Fruit fly (Drosophila melanogaster): Measurements from ENCODE around the gene 140up.

140up gene

DNA sequence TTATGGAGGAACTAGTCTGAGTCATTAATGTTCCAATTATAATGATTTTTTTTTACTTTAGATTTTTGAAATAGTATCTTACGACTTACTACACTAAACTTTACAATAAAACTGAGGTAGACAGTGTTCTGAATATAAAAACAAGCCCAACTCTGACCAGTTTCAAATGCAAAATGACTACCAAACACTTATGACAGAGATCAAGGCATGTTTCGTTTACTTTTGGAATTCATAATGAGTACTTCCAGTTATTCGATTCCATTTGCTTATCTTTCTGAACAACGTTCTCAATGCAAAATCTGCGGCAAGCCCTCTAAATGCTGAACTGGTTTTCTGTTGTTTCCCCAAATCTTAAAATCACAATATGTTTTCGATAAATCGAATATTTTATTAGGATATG, 26.5 kb upstream of the 140up start, which contains the start of gene CG14355:
Gene CG14355 (minus strand): TSS at position 101 of the 400 bp plus-strand sequence.
- TF ChIP-seq dl (GFP tag; optimal IDR thresholded peaks at IDR 0.05; ENCODE audit: insufficient read depth in 1 of 2, partially characterized antibody in 2 of 2), result no peak
- no peak for TF ChIP-seq Dif (GFP tag; optimal IDR thresholded peaks at IDR 0.05; ENCODE audit: partially characterized antibody)
- no peak for TF ChIP-seq Rel (GFP tag; optimal IDR thresholded peaks at IDR 0.05)
- TF ChIP-seq Rel (tag; optimal IDR thresholded peaks at IDR 0.05), result no peak
- no peak for TF ChIP-seq Abd-B (GFP tag; optimal IDR thresholded peaks at IDR 0.05)
- no peak for TF ChIP-seq sv (GFP tag; optimal IDR thresholded peaks at IDR 0.05)
- TF ChIP-seq Sp1 (GFP tag; optimal IDR thresholded peaks at IDR 0.05), result no peak
- no peak for TF ChIP-seq OdsH (GFP tag; optimal IDR thresholded peaks at IDR 0.05)
- TF ChIP-seq Hnf4 (GFP tag; optimal IDR thresholded peaks at IDR 0.05), result no peak
- TF ChIP-seq br (GFP tag; optimal IDR thresholded peaks at IDR 0.05), result no peak
- TF ChIP-seq woc (GFP tag; optimal IDR thresholded peaks at IDR 0.05), result no peak
- no peak for TF ChIP-seq sage (GFP tag; optimal IDR thresholded peaks at IDR 0.05)
- TF ChIP-seq jim (GFP tag; optimal IDR thresholded peaks at IDR 0.05), result no peak
- TF ChIP-seq Jra (GFP tag; optimal IDR thresholded peaks at IDR 0.05), result no peak
- TF ChIP-seq dsf (GFP tag; optimal IDR thresholded peaks at IDR 0.05; ENCODE audit: borderline replicate concordance), result no peak
- no peak for TF ChIP-seq psq (GFP tag; optimal IDR thresholded peaks at IDR 0.05)
- TF ChIP-seq tai (GFP tag; optimal IDR thresholded peaks at IDR 0.05), result no peak
- TF ChIP-seq Mio (GFP tag; optimal IDR thresholded peaks at IDR 0.05), result no peak
- TF ChIP-seq foxo (GFP tag; optimal IDR thresholded peaks at IDR 0.05), result no peak
- TF ChIP-seq dmrt93B (GFP tag; optimal IDR thresholded peaks at IDR 0.05), result no peak

DNA sequence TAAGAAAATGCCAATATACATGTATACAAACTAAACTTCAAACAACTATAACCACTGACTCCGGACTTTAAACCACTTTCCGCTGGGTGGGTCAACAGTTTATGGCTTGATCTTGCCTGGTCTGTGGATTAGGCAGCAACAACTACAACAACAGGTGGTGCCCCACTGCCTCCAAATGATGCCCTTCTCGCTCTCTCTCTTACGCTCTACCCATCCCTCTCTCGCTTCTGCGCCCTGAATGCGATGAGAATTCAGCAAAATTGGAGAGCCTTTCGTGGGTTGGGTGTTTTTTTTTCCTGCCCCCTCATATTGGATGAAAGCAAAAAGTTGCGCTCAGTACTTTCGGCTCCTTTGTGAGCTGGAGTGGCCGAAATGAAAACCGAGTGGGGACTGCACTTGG, 15.6 kb upstream of the 140up start:
- peak; percentile 26 for TF ChIP-seq Dif (GFP tag; optimal IDR thresholded peaks at IDR 0.05; ENCODE audit: partially characterized antibody)
- TF ChIP-seq dsf (GFP tag; optimal IDR thresholded peaks at IDR 0.05; ENCODE audit: borderline replicate concordance), result no peak
- no peak for TF ChIP-seq GATAd (GFP tag; optimal IDR thresholded peaks at IDR 0.05)
- no peak for TF ChIP-seq usp (GFP tag; optimal IDR thresholded peaks at IDR 0.05)
- no peak for TF ChIP-seq Abd-B (GFP tag; optimal IDR thresholded peaks at IDR 0.05)
- TF ChIP-seq Vsx2 (GFP tag; optimal IDR thresholded peaks at IDR 0.05; ENCODE audit: partially characterized antibody), result no peak
- no peak for TF ChIP-seq Sp1 (GFP tag; optimal IDR thresholded peaks at IDR 0.05)
- TF ChIP-seq ey (GFP tag; optimal IDR thresholded peaks at IDR 0.05), result no peak
- TF ChIP-seq foxo (GFP tag; optimal IDR thresholded peaks at IDR 0.05), result no peak

- TF ChIP-seq Vsx2 (GFP tag; optimal IDR thresholded peaks at IDR 0.05; ENCODE audit: partially characterized antibody), result no peak
- no peak for TF ChIP-seq foxo (GFP tag; optimal IDR thresholded peaks at IDR 0.05)
- no peak for TF ChIP-seq woc (GFP tag; optimal IDR thresholded peaks at IDR 0.05)
These were observed 6.6 kb upstream of the 140up start, which contains the start of gene CG14356 for dm6 chr3R:14131972-14132371. CG14356 (minus strand) TSS chr3R:14132072.

dm6 chr3R:14122347-14122812, 3.0 kb downstream of the 140up start, which contains the start of the genes Abi and twf:
Abi (minus strand) TSS chr3R:14122420.
twf (plus strand) TSS chr3R:14122654.
- TF ChIP-seq jim (GFP tag; optimal IDR thresholded peaks at IDR 0.05), result no peak
- TF ChIP-seq Myc (optimal IDR thresholded peaks at IDR 0.05), result peak; percentile 84
- TF ChIP-seq Hr83 (GFP tag; optimal IDR thresholded peaks at IDR 0.05; ENCODE audit: poor library complexity, severe bottlenecking), result peak; percentile 84
- no peak for TF ChIP-seq N (GFP tag; optimal IDR thresholded peaks at IDR 0.05)
- peak; percentile 78 for TF ChIP-seq rgr (GFP tag; optimal IDR thresholded peaks at IDR 0.05)
- peak; percentile 56 for TF ChIP-seq sage (GFP tag; optimal IDR thresholded peaks at IDR 0.05)
- TF ChIP-seq HLH106 (tag; optimal IDR thresholded peaks at IDR 0.05), result peak; percentile 65
- TF ChIP-seq pan (optimal IDR thresholded peaks at IDR 0.05), result no peak
- peak; percentile 21 for TF ChIP-seq CG32264 (GFP tag; optimal IDR thresholded peaks at IDR 0.05)
- no peak for TF ChIP-seq Abd-B (GFP tag; optimal IDR thresholded peaks at IDR 0.05)
- no peak for TF ChIP-seq Rel (GFP tag; optimal IDR thresholded peaks at IDR 0.05)
- TF ChIP-seq Rel (tag; optimal IDR thresholded peaks at IDR 0.05), result peak; percentile 92
- peak; percentile 51 for TF ChIP-seq CG9705 (GFP tag; optimal IDR thresholded peaks at IDR 0.05)
- TF ChIP-seq Dfd (GFP tag; optimal IDR thresholded peaks at IDR 0.05), result no peak
- peak; percentile 86 for TF ChIP-seq sv (GFP tag; optimal IDR thresholded peaks at IDR 0.05)
- no peak for TF ChIP-seq dl (GFP tag; optimal IDR thresholded peaks at IDR 0.05; ENCODE audit: insufficient read depth in 1 of 2, partially characterized antibody in 2 of 2)
- TF ChIP-seq psq (GFP tag; optimal IDR thresholded peaks at IDR 0.05), result peak; percentile 68
- peak; percentile 68 for TF ChIP-seq fru (GFP tag; optimal IDR thresholded peaks at IDR 0.05)
- peak; percentile 66 for TF ChIP-seq ey (GFP tag; optimal IDR thresholded peaks at IDR 0.05)
- TF ChIP-seq dsf (GFP tag; optimal IDR thresholded peaks at IDR 0.05; ENCODE audit: borderline replicate concordance), result peak; percentile 76
- TF ChIP-seq OdsH (GFP tag; optimal IDR thresholded peaks at IDR 0.05), result peak; percentile 68
- no peak for TF ChIP-seq Vsx2 (GFP tag; optimal IDR thresholded peaks at IDR 0.05; ENCODE audit: partially characterized antibody)
- TF ChIP-seq foxo (GFP tag; optimal IDR thresholded peaks at IDR 0.05), result peak in 1 of 2 experiments; percentile 84
- no peak for TF ChIP-seq Sp1 (GFP tag; optimal IDR thresholded peaks at IDR 0.05)
- peak; percentile 68 for TF ChIP-seq GATAd (GFP tag; optimal IDR thresholded peaks at IDR 0.05)
- no peak for TF ChIP-seq Dif (GFP tag; optimal IDR thresholded peaks at IDR 0.05; ENCODE audit: partially characterized antibody)
- TF ChIP-seq dmrt93B (GFP tag; optimal IDR thresholded peaks at IDR 0.05), result peak; percentile 57
- no peak for TF ChIP-seq Hr78 (GFP tag; optimal IDR thresholded peaks at IDR 0.05)
- no peak for TF ChIP-seq usp (GFP tag; optimal IDR thresholded peaks at IDR 0.05)
- no peak for TF ChIP-seq tai (GFP tag; optimal IDR thresholded peaks at IDR 0.05)
- peak; percentile 63 for TF ChIP-seq br (GFP tag; optimal IDR thresholded peaks at IDR 0.05)
- no peak for TF ChIP-seq CrebA (GFP tag; optimal IDR thresholded peaks at IDR 0.05; ENCODE audit: borderline replicate concordance)
- TF ChIP-seq brk (GFP tag; optimal IDR thresholded peaks at IDR 0.05), result no peak
- TF ChIP-seq h (GFP tag; optimal IDR thresholded peaks at IDR 0.05), result peak; percentile 80
- TF ChIP-seq woc (GFP tag; optimal IDR thresholded peaks at IDR 0.05), result peak; percentile 16

All from whole organism, wandering third instar larva.